Fruit fly (Drosophila melanogaster) whole organism, embryonic: ENCODE data around the gene CG12995.

Experiments used
- CG10959 ChIP-seq: fragments of 200-800 bp; sonication (Bioruptor generic); IDR thresholded peaks from 2 replicates; pipeline ENCODE4 v1.3.6; 2022; ENCODE audit warnings: missing biosample characterization, missing genetic modification characterization
- CG11247 ChIP-seq: fragments of 200-800 bp; sonication (Bioruptor generic); IDR thresholded peaks from 2 replicates; pipeline ENCODE4 v1.3.6; 2022; ENCODE audit warnings: missing biosample characterization, missing genetic modification characterization
- CG12299 ChIP-seq: fragments of 200-800 bp; sonication (Bioruptor generic); optimal IDR thresholded peaks from 2 replicates; lab custom pipeline; 2018; ENCODE audit warnings: missing biosample characterization, mild to moderate bottlenecking, missing genetic modification characterization
- CG14965 ChIP-seq: fragments of 200-800 bp; sonication (Bioruptor generic); optimal IDR thresholded peaks from 2 replicates; lab custom pipeline; 2016; ENCODE audit warnings: missing biosample characterization, missing genetic modification characterization, borderline replicate concordance
- CG1602 ChIP-seq: fragments of 200-800 bp; sonication (Bioruptor generic); optimal IDR thresholded peaks from 3 replicates; lab custom pipeline; 2016; ENCODE audit warnings: missing biosample characterization, missing genetic modification characterization
- CG2120 ChIP-seq: fragments of 200-800 bp; sonication (Bioruptor generic); optimal IDR thresholded peaks from 3 replicates; lab custom pipeline; 2016; ENCODE audit warnings: missing biosample characterization, missing genetic modification characterization
- CG2889 ChIP-seq: fragments of 200-800 bp; sonication (Bioruptor generic); IDR thresholded peaks from 3 replicates; pipeline ENCODE4 v1.3.6; 2022; ENCODE audit warnings: missing biosample characterization, missing genetic modification characterization
- CG31441 ChIP-seq: fragments of 200-800 bp; sonication (Bioruptor generic); IDR thresholded peaks from 2 replicates; pipeline ENCODE4 v1.3.6; 2022; ENCODE audit warnings: missing biosample characterization, missing genetic modification characterization
- CG8388 ChIP-seq: fragments of 200-800 bp; sonication (Bioruptor generic); optimal IDR thresholded peaks from 2 replicates; lab custom pipeline; 2019; ENCODE audit warnings: missing biosample characterization, mild to moderate bottlenecking, missing genetic modification characterization, moderate library complexity
- D ChIP-seq, 2 experiments: fragments of 200-800 bp in 1 of 2; fragments of >200 bp in 1 of 2; sonication (Bioruptor generic) in 1 of 2; optimal IDR thresholded peaks; 2 replicates in 1 of 2; 3 replicates in 1 of 2; lab custom pipeline; 2017; ENCODE audit warnings: mild to moderate bottlenecking in 1 of 2, missing biosample characterization in 1 of 2, missing genetic modification characterization in 1 of 2, missing genetic modification reagents in 1 of 2
- ERR ChIP-seq: fragments of 200-800 bp; sonication (Bioruptor generic); optimal IDR thresholded peaks from 2 replicates; lab custom pipeline; 2016; ENCODE audit warnings: missing biosample characterization, missing genetic modification characterization
- exex ChIP-seq: fragments of 200-800 bp; sonication (Bioruptor generic); optimal IDR thresholded peaks from 4 replicates; lab custom pipeline; 2018; ENCODE audit warnings: missing biosample characterization, mild to moderate bottlenecking, missing genetic modification characterization, moderate library complexity
- jing ChIP-seq: fragments of 200-800 bp; sonication (Bioruptor generic); optimal IDR thresholded peaks from 2 replicates; lab custom pipeline; 2018; ENCODE audit warnings: missing biosample characterization, mild to moderate bottlenecking, missing genetic modification characterization

DNA sequence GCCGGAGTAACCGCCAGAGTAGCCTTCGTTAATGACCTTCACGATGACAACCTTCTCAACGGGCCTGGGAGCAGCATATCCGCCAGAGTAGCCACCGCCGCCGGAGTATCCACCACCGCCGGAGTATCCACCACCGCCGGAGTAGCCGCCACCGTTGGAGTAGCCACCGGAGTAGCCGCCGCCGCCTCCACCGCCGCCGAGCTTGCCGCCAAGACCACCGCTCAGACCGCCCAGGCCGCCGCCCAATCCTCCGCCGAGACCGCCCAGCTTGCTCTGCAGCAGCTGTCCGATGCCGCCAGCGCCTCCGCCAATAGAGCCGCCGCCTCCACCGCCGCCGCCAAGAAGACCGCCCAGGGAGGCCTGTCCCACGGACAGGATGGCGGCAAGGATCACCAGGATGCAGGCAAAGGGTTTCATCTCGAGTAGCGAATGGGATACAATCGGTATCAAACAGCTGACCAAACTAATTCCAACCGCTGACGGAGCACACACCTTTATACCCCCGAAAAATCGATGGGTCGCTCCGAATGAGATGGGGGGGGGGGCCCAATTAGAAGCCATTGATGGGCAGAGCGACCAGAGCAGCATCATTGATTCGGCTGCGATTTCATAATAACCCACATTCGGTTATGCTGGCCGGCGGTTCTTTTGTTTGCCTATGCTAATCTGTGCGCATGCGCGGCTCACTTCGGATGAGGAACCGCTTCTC is 16.3 kb upstream of the CG12995 start:
- TF ChIP-seq CG12299 (no peak), CG2889 (GFP tag; lab: Robert Waterston, UW) (no peak), ERR (GFP tag; lab: Kevin White, UChicago) (no peak), CG2120 (GFP tag; lab: Kevin White, UChicago) (no peak), CG31441 (GFP tag; lab: Robert Waterston, UW) (no peak), D (optimal IDR thresholded peaks at IDR 0.05; lab: Kevin White, UChicago) (no peak), D (GFP tag; optimal IDR thresholded peaks at IDR 0.05; lab: Kevin White, UChicago) (no peak), jing (GFP tag; lab: Kevin White, UChicago) (no peak), CG11247 (GFP tag; lab: Robert Waterston, UW) (no peak), CG10959 (GFP tag; lab: Robert Waterston, UW) (no peak), exex (no peak), CG8388 (GFP tag; lab: Kevin White, UChicago) (no peak), CG1602 (GFP tag; lab: Kevin White, UChicago) (no peak), CG14965 (GFP tag; lab: Kevin White, UChicago) (no peak)
